Worm (Caenorhabditis elegans) whole organism, late embryonic: ENCODE measurements around the gene fubl-3.

Experiments
- F13H6.1 ChIP-seq: sonication (generic microtip); optimal IDR thresholded peaks from 2 replicates; lab custom pipeline; 2016; ENCODE audit warnings: missing genetic modification characterization, missing compliant biosample characterization
- ahr-1 ChIP-seq: sonication (generic microtip); optimal IDR thresholded peaks from 2 replicates; lab custom pipeline; 2016; ENCODE audit warnings: missing genetic modification characterization, missing compliant biosample characterization
- ceh-18 ChIP-seq: sonication (generic microtip); optimal IDR thresholded peaks from 2 replicates; lab custom pipeline; 2016; ENCODE audit warnings: missing genetic modification characterization, missing compliant biosample characterization
- dve-1 ChIP-seq: sonication (generic microtip); optimal IDR thresholded peaks from 2 replicates; lab custom pipeline; 2017; ENCODE audit warnings: antibody characterized with exemption, mild to moderate bottlenecking, missing genetic modification characterization, missing compliant biosample characterization
- fkh-10 ChIP-seq: fragments of 150-350 bp; optimal IDR thresholded peaks from 2 replicates; lab custom pipeline; 2014; ENCODE audit warnings: missing biosample characterization, missing genetic modification reagents, missing genetic modification characterization
- nhr-11 ChIP-seq: fragments of 150-350 bp; optimal IDR thresholded peaks from 2 replicates; lab custom pipeline; 2014; ENCODE audit warnings: missing biosample characterization, missing genetic modification characterization
- pha-4 ChIP-seq: fragments of 150-350 bp; optimal IDR thresholded peaks from 2 replicates; lab custom pipeline; 2018; ENCODE audit warnings: missing biosample characterization, missing genetic modification reagents, missing genetic modification characterization
- pros-1 ChIP-seq: fragments of 150-350 bp; optimal IDR thresholded peaks from 2 replicates; lab custom pipeline; 2014; ENCODE audit warnings: missing biosample characterization, missing genetic modification reagents, missing genetic modification characterization
- unc-42 ChIP-seq: sonication (generic microtip); optimal IDR thresholded peaks from 2 replicates; lab custom pipeline; 2016; ENCODE audit warnings: missing genotype, missing genetic modification characterization, missing compliant biosample characterization
- unc-86 ChIP-seq: sonication (generic microtip); optimal IDR thresholded peaks from 2 replicates; lab custom pipeline; 2016; ENCODE audit warnings: missing genetic modification characterization, missing compliant biosample characterization

DNA sequence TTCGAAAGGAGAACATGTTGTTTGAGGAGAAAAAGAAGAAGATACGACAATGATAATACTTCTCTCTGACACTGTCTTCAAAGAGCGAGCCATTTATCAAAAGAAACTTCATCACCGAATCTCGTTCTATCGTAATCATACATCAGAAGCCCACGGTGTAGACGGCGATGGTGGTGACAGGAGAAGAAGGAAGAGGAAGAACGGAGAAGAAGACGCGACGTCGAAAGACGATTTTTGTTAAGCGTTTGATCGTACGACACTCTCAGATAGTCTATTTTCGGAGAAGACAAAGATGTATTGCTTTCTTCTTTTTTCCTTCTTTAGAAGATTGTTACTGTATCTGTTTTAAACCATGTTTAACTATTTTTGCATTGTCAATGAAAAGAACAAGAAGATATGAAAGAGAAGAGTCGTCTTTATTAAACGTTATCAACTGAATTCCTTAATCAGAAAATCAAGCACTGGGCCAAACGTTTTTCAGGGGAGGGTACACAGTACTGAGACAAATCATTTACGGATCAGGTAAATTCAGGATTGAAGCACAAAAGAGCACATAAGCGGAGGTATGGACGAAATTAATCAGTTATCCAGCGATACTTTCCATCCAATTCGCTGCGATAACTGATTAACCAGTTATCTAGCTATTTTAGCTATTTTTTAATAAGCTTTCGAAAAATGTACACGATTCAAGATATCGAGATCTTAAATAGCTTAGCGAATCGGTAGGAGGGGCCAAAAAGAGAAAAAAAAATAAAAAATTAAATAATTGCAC is 14.2 kb upstream of the fubl-3 start:
- no peak for TF ChIP-seq ceh-18 (tag; lab: Kevin White, UChicago)
- no peak for TF ChIP-seq pros-1 (tag; lab: Kevin White, UChicago)
- TF ChIP-seq fkh-10 (GFP tag; lab: Kevin White, UChicago): no peak
- TF ChIP-seq nhr-11 (tag; lab: Kevin White, UChicago): no peak
- no peak for TF ChIP-seq dve-1 (tag; lab: Kevin White, UChicago)
- no peak for TF ChIP-seq ahr-1 (tag; lab: Kevin White, UChicago)
- no peak for TF ChIP-seq F13H6.1 (tag; lab: Kevin White, UChicago)
- TF ChIP-seq pha-4 (tag; lab: Kevin White, UChicago): no peak
- no peak for TF ChIP-seq unc-42 (tag; lab: Kevin White, UChicago)
- TF ChIP-seq unc-86: no peak
